Worm (Caenorhabditis elegans) whole organism, L4 larva: ENCODE measurements around the gene ZK632.11.
A peak's percentile ranks its signal among the peaks of the same experiment; 100 is the strongest.

Source experiments
- F10B5.3 ChIP-seq: sonication (generic microtip); optimal IDR thresholded peaks from 2 replicates; lab custom pipeline; 2016; ENCODE audit warnings: mild to moderate bottlenecking, missing genetic modification characterization, missing compliant biosample characterization
- F26F4.8 ChIP-seq: fragments of 200-800 bp; sonication (Bioruptor generic); conservative IDR thresholded peaks from 2 replicates; pipeline ENCODE4 v1.3.6; 2022; ENCODE audit warnings: missing genetic modification characterization, missing compliant biosample characterization
- F37D6.2 ChIP-seq: sonication (generic microtip); optimal IDR thresholded peaks from 2 replicates; lab custom pipeline; 2016; ENCODE audit warnings: mild to moderate bottlenecking, missing genetic modification characterization, missing compliant biosample characterization
- F49E8.2 ChIP-seq: sonication (generic microtip); optimal IDR thresholded peaks from 2 replicates; lab custom pipeline; 2016; ENCODE audit warnings: missing compliant biosample characterization, mild to moderate bottlenecking, missing genetic modification characterization, borderline replicate concordance
- T26A8.4 ChIP-seq: fragments of 200-800 bp; sonication (Bioruptor generic); IDR thresholded peaks from 2 replicates; pipeline ENCODE4 v1.3.6; 2022; ENCODE audit warnings: missing genetic modification characterization, missing compliant biosample characterization
- Y105C5A.15 ChIP-seq: fragments of 200-800 bp; sonication (Bioruptor generic); IDR thresholded peaks from 2 replicates; pipeline ENCODE4 v1.3.6; 2022; ENCODE audit warnings: missing genetic modification characterization, missing compliant biosample characterization
- Y48G9A.11 ChIP-seq: fragments of 200-800 bp; sonication (Bioruptor generic); IDR thresholded peaks from 2 replicates; pipeline ENCODE4 v1.3.6; 2022; ENCODE audit warnings: missing genetic modification reagents, missing genetic modification characterization, missing compliant biosample characterization
- Y75B8A.6 ChIP-seq: fragments of 200-800 bp; sonication (Bioruptor generic); IDR thresholded peaks from 2 replicates; pipeline ENCODE4 v1.3.6; 2022; ENCODE audit warnings: missing genetic modification reagents, missing genetic modification characterization, missing compliant biosample characterization
- ZK546.5 ChIP-seq, 2 experiments: sonication (generic microtip); optimal IDR thresholded peaks; 2 replicates each; lab custom pipeline; 2017; ENCODE audit warnings: missing biosample characterization in 2 of 2, missing genetic modification characterization in 2 of 2
- aly-2 ChIP-seq: sonication (generic microtip); optimal IDR thresholded peaks from 2 replicates; lab custom pipeline; 2018; ENCODE audit warnings: missing biosample characterization, missing genetic modification characterization
- attf-4 ChIP-seq: sonication (generic microtip); optimal IDR thresholded peaks from 3 replicates; lab custom pipeline; 2017; ENCODE audit warnings: missing biosample characterization, missing genetic modification characterization
- ceh-20 ChIP-seq: fragments of 200-800 bp; sonication (Bioruptor generic); IDR thresholded peaks from 2 replicates; pipeline ENCODE4 v1.3.6; 2022; ENCODE audit warnings: missing genetic modification reagents, missing genetic modification characterization, missing compliant biosample characterization
- ceh-32 ChIP-seq: sonication (generic microtip); optimal IDR thresholded peaks from 2 replicates; lab custom pipeline; 2016; ENCODE audit warnings: mild to moderate bottlenecking, missing genetic modification characterization, missing compliant biosample characterization; ENCODE audit not compliant: poor library complexity
- ceh-44 ChIP-seq: fragments of 200-800 bp; sonication (Bioruptor generic); IDR thresholded peaks from 2 replicates; pipeline ENCODE4 v1.3.6; 2022; ENCODE audit warnings: missing genetic modification reagents, missing genetic modification characterization, missing compliant biosample characterization
- ceh-82 ChIP-seq: sonication (generic microtip); optimal IDR thresholded peaks from 2 replicates; lab custom pipeline; 2017; ENCODE audit warnings: missing biosample characterization, missing genetic modification characterization
- daf-12 ChIP-seq: fragments of 150-350 bp; optimal IDR thresholded peaks from 2 replicates; lab custom pipeline; 2014; ENCODE audit warnings: missing biosample characterization, missing genetic modification reagents, missing genetic modification characterization
- daf-16 ChIP-seq, 3 experiments: sonication (generic microtip); optimal IDR thresholded peaks; 2 replicates each; lab custom pipeline; 2016 to 2017; ENCODE audit warnings: missing genetic modification characterization in 3 of 3, missing genetic modification reagents in 3 of 3, mild to moderate bottlenecking in 2 of 3, missing compliant biosample characterization in 2 of 3, missing biosample characterization in 1 of 3, moderate library complexity in 1 of 3
- dmd-6 ChIP-seq: fragments of 200-800 bp; sonication (Bioruptor generic); IDR thresholded peaks from 2 replicates; pipeline ENCODE4 v1.3.6; 2022; ENCODE audit warnings: missing genetic modification reagents, missing genetic modification characterization, missing compliant biosample characterization
- dmd-8 ChIP-seq: fragments of 200-800 bp; sonication (Bioruptor generic); IDR thresholded peaks from 2 replicates; pipeline ENCODE4 v1.3.6; 2022; ENCODE audit warnings: missing genetic modification characterization, missing compliant biosample characterization
- dmd-9 ChIP-seq: fragments of 200-800 bp; sonication (Bioruptor generic); IDR thresholded peaks from 2 replicates; pipeline ENCODE4 v1.3.6; 2022; ENCODE audit warnings: missing genetic modification reagents, missing genetic modification characterization, missing compliant biosample characterization
- dve-1 ChIP-seq: sonication (generic microtip); optimal IDR thresholded peaks from 2 replicates; lab custom pipeline; 2017; ENCODE audit warnings: antibody characterized with exemption, mild to moderate bottlenecking, missing genetic modification characterization, missing compliant biosample characterization; ENCODE audit not compliant: insufficient read depth
- egl-27 ChIP-seq: sonication (generic microtip); optimal IDR thresholded peaks from 3 replicates; lab custom pipeline; 2017; ENCODE audit warnings: missing biosample characterization, missing genetic modification reagents, missing genetic modification characterization
- egl-43 ChIP-seq: fragments of 200-800 bp; sonication (Bioruptor generic); IDR thresholded peaks from 2 replicates; pipeline ENCODE4 v1.3.6; 2022; ENCODE audit warnings: missing genetic modification reagents, missing genetic modification characterization, missing compliant biosample characterization
- gei-8 ChIP-seq: fragments of 200-800 bp; sonication (Bioruptor generic); optimal IDR thresholded peaks from 2 replicates; lab custom pipeline; 2018; ENCODE audit warnings: mild to moderate bottlenecking, missing genetic modification characterization, missing compliant biosample characterization
- hlh-30 ChIP-seq: sonication (generic microtip); optimal IDR thresholded peaks from 2 replicates; lab custom pipeline; 2017; ENCODE audit warnings: antibody characterized with exemption, mild to moderate bottlenecking, missing genetic modification characterization, missing compliant biosample characterization; ENCODE audit not compliant: insufficient read depth
- jun-1 ChIP-seq: fragments of 150-350 bp; optimal IDR thresholded peaks from 2 replicates; lab custom pipeline; 2014; ENCODE audit warnings: missing biosample characterization, missing genetic modification reagents, missing genetic modification characterization
- lim-7 ChIP-seq: fragments of 200-800 bp; sonication (Bioruptor generic); IDR thresholded peaks from 2 replicates; pipeline ENCODE4 v1.3.6; 2022; ENCODE audit warnings: missing genetic modification characterization, missing compliant biosample characterization
- lin-1 ChIP-seq: fragments of 200-800 bp; sonication (Bioruptor generic); IDR thresholded peaks from 2 replicates; pipeline ENCODE4 v1.3.6; 2022; ENCODE audit warnings: missing genetic modification reagents, missing genetic modification characterization, missing compliant biosample characterization
- lin-15B ChIP-seq: fragments of 150-350 bp; sonication (generic microtip); optimal IDR thresholded peaks from 3 replicates; lab custom pipeline; 2014; ENCODE audit warnings: missing biosample characterization, missing genetic modification characterization
- lin-38 ChIP-seq: fragments of 200-800 bp; sonication (Bioruptor generic); IDR thresholded peaks from 2 replicates; pipeline ENCODE4 v1.3.6; 2022; ENCODE audit warnings: missing genetic modification reagents, missing genetic modification characterization, missing compliant biosample characterization
- mdt-29 ChIP-seq: fragments of 200-800 bp; sonication (Bioruptor generic); IDR thresholded peaks from 2 replicates; pipeline ENCODE4 v1.3.6; 2022; ENCODE audit warnings: missing genetic modification reagents, missing genetic modification characterization, missing compliant biosample characterization
- mep-1 ChIP-seq: fragments of 150-350 bp; sonication (generic microtip); optimal IDR thresholded peaks from 3 replicates; lab custom pipeline; 2014; ENCODE audit warnings: missing biosample characterization, missing genetic modification characterization
- mes-2 ChIP-seq: sonication (generic microtip); optimal IDR thresholded peaks from 2 replicates; lab custom pipeline; 2016; ENCODE audit warnings: missing genotype, mild to moderate bottlenecking, missing genetic modification characterization, missing compliant biosample characterization; ENCODE audit not compliant: poor library complexity, severe bottlenecking
- mxl-2 ChIP-seq: fragments of 200-800 bp; sonication (Bioruptor generic); conservative IDR thresholded peaks from 2 replicates; pipeline ENCODE4 v1.3.6; 2022; ENCODE audit warnings: missing genetic modification reagents, missing genetic modification characterization, missing compliant biosample characterization
- nhr-111 ChIP-seq: fragments of 200-800 bp; sonication (Bioruptor generic); optimal IDR thresholded peaks from 2 replicates; lab custom pipeline; 2018; ENCODE audit warnings: mild to moderate bottlenecking, missing genetic modification characterization, missing compliant biosample characterization
- nhr-237 ChIP-seq: sonication (generic microtip); optimal IDR thresholded peaks from 2 replicates; lab custom pipeline; 2017; ENCODE audit warnings: missing biosample characterization, missing genetic modification characterization
- nhr-41 ChIP-seq: fragments of 200-800 bp; sonication (Bioruptor generic); IDR thresholded peaks from 2 replicates; pipeline ENCODE4 v1.3.6; 2022; ENCODE audit warnings: missing genetic modification reagents, missing genetic modification characterization, missing compliant biosample characterization
- nhr-76 ChIP-seq: fragments of 150-350 bp; optimal IDR thresholded peaks from 2 replicates; lab custom pipeline; 2014; ENCODE audit warnings: missing biosample characterization, missing genetic modification characterization
- rbr-2 ChIP-seq: sonication (generic microtip); optimal IDR thresholded peaks from 2 replicates; lab custom pipeline; 2016; ENCODE audit warnings: missing genotype, missing genetic modification characterization, missing compliant biosample characterization
- sdz-12 ChIP-seq: fragments of 200-800 bp; sonication (Bioruptor generic); optimal IDR thresholded peaks from 2 replicates; lab custom pipeline; 2018; ENCODE audit warnings: mild to moderate bottlenecking, missing genetic modification characterization, missing compliant biosample characterization
- set-16 ChIP-seq: fragments of 200-800 bp; sonication (Bioruptor generic); IDR thresholded peaks from 2 replicates; pipeline ENCODE4 v1.3.6; 2022; ENCODE audit warnings: missing genetic modification reagents, missing genetic modification characterization, missing compliant biosample characterization
- snpc-4 ChIP-seq: fragments of 150-350 bp; optimal IDR thresholded peaks from 2 replicates; lab custom pipeline; 2014; ENCODE audit warnings: missing biosample characterization, missing genetic modification characterization
- tag-97 ChIP-seq: fragments of 200-800 bp; sonication (Bioruptor generic); IDR thresholded peaks from 2 replicates; pipeline ENCODE4 v1.3.6; 2022; ENCODE audit warnings: missing genetic modification characterization, missing compliant biosample characterization
- tra-1 ChIP-seq: fragments of 200-800 bp; sonication (Bioruptor generic); IDR thresholded peaks from 2 replicates; pipeline ENCODE4 v1.3.6; 2022; ENCODE audit warnings: missing genetic modification reagents, missing genetic modification characterization, missing compliant biosample characterization
- unc-39 ChIP-seq: sonication (generic microtip); optimal IDR thresholded peaks from 2 replicates; lab custom pipeline; 2017; ENCODE audit warnings: missing biosample characterization, missing genetic modification characterization
- unc-62 ChIP-seq, 3 experiments: fragments of 150-350 bp in 1 of 3; sonication (generic microtip); optimal IDR thresholded peaks in 2 of 3; peaks in 1 of 3; 1 replicate in 1 of 3; 2 replicates in 2 of 3; lab custom pipeline; 2014 to 2017; ENCODE audit warnings: missing biosample characterization in 3 of 3, missing genetic modification characterization in 3 of 3, missing genetic modification reagents in 3 of 3, missing genotype in 1 of 3
- vab-7 ChIP-seq: fragments of 200-800 bp; sonication (Bioruptor generic); IDR thresholded peaks from 2 replicates; pipeline ENCODE4 v1.3.6; 2022; ENCODE audit warnings: missing genetic modification reagents, missing genetic modification characterization, missing compliant biosample characterization
- zfp-3 ChIP-seq: fragments of 200-800 bp; sonication (Bioruptor generic); conservative IDR thresholded peaks from 2 replicates; pipeline ENCODE4 v1.3.6; 2022; ENCODE audit warnings: missing genetic modification reagents, missing genetic modification characterization, missing compliant biosample characterization
- ztf-7 ChIP-seq: fragments of 150-350 bp; optimal IDR thresholded peaks from 2 replicates; lab custom pipeline; 2014; ENCODE audit warnings: missing biosample characterization, missing genetic modification characterization

Gene ZK632.11

ce11 chrIII:9824330-9824934 lies 3.3 kb upstream of the ZK632.11 start, which contains the start of gene lin-52 (continued):
- TF ChIP-seq sdz-12 (GFP tag; lab: Kevin White, UChicago) (no peak), F37D6.2 (tag; lab: Kevin White, UChicago) (no peak), rbr-2 (tag; lab: Kevin White, UChicago) (no peak), ztf-7 (tag; lab: Kevin White, UChicago) (no peak), mes-2 (tag; lab: Kevin White, UChicago) (peak; percentile 21), nhr-111 (no peak), ZK546.5 (tag; optimal IDR thresholded peaks at IDR 0.05; lab: Kevin White, UChicago) (no peak), set-16 (GFP tag; lab: Robert Waterston, UW) (no peak), vab-7 (GFP tag; lab: Robert Waterston, UW) (no peak), tag-97 (GFP tag; lab: Robert Waterston, UW) (no peak), ceh-44 (GFP tag; lab: Robert Waterston, UW) (no peak), tra-1 (GFP tag; lab: Robert Waterston, UW) (no peak), hlh-30 (peak; percentile 1), dve-1 (tag; lab: Kevin White, UChicago) (peak; percentile 22), jun-1 (tag; lab: Kevin White, UChicago) (no peak), mdt-29 (GFP tag; lab: Robert Waterston, UW) (no peak; the same call in 1 of the 2 replicates), ceh-20 (GFP tag; lab: Robert Waterston, UW) (no peak), nhr-237 (tag; lab: Kevin White, UChicago) (no peak), Y75B8A.6 (GFP tag; lab: Robert Waterston, UW) (no peak), lin-1 (0 out of 2 replicates have a peak, but pooled peaks have one; percentile 30), aly-2 (tag; lab: Kevin White, UChicago) (no peak), F10B5.3 (tag; lab: Kevin White, UChicago) (no peak), egl-27 (tag; lab: Kevin White, UChicago) (no peak), egl-43 (no peak), lim-7 (no peak), dmd-8 (GFP tag; lab: Robert Waterston, UW) (no peak), dmd-9 (no peak), mxl-2 (GFP tag; lab: Robert Waterston, UW) (0 out of 2 replicates have a peak, but pooled peaks have one; percentile 6), ceh-32 (tag; lab: Kevin White, UChicago) (no peak), F26F4.8 (GFP tag; lab: Robert Waterston, UW) (no peak), lin-38 (GFP tag; lab: Robert Waterston, UW) (peak; percentile 22; the same call in 1 of the 2 replicates), Y48G9A.11 (no peak), unc-62 (GFP tag; optimal IDR thresholded peaks at IDR 0.05 in 1 of 2; lab: Kevin White, UChicago) (peak in 1 of 2 experiments; percentile 22), unc-62 (tag; optimal IDR thresholded peaks at IDR 0.05; lab: Kevin White, UChicago) (no peak), Y105C5A.15 (GFP tag; lab: Robert Waterston, UW) (no peak), snpc-4 (tag; lab: Kevin White, UChicago) (no peak), dmd-6 (GFP tag; lab: Robert Waterston, UW) (no peak), daf-16 (GFP tag; optimal IDR thresholded peaks at IDR 0.05; lab: Kevin White, UChicago) (no peak), daf-16 (tag; optimal IDR thresholded peaks at IDR 0.05; lab: Kevin White, UChicago) (peak; percentile 14), gei-8 (GFP tag; lab: Kevin White, UChicago) (no peak), T26A8.4 (GFP tag; lab: Robert Waterston, UW) (peak; percentile 23; the same call in 1 of the 2 replicates), zfp-3 (peak; percentile 88), lin-15B (no peak), F49E8.2 (no peak), unc-39 (tag; lab: Kevin White, UChicago) (no peak), mep-1 (tag; lab: Kevin White, UChicago) (peak; percentile 13), daf-12 (tag; lab: Kevin White, UChicago) (no peak), nhr-41 (GFP tag; lab: Robert Waterston, UW) (0 out of 2 replicates have a peak, but pooled peaks have one; percentile 32), attf-4 (no peak), nhr-76 (tag; lab: Kevin White, UChicago) (no peak), ceh-82 (tag; lab: Kevin White, UChicago) (no peak)
